Fruit fly (Drosophila melanogaster): ENCODE data around the gene sun.

Gene sun

dm6 chrX:15868781-15869180 is 19.7 kb upstream of the sun start:
- no peak for TF ChIP-seq dsf (GFP tag; optimal IDR thresholded peaks at IDR 0.05; ENCODE audit: borderline replicate concordance)
- TF ChIP-seq HLH106 (tag; optimal IDR thresholded peaks at IDR 0.05) = no peak
- TF ChIP-seq OdsH (GFP tag; optimal IDR thresholded peaks at IDR 0.05) = no peak
- TF ChIP-seq Hr78 (GFP tag; optimal IDR thresholded peaks at IDR 0.05) = no peak
- no peak for TF ChIP-seq rgr (GFP tag; optimal IDR thresholded peaks at IDR 0.05)
- TF ChIP-seq Mio (GFP tag; optimal IDR thresholded peaks at IDR 0.05) = no peak
- TF ChIP-seq Vsx2 (GFP tag; optimal IDR thresholded peaks at IDR 0.05; ENCODE audit: partially characterized antibody) = no peak
- TF ChIP-seq Dif (GFP tag; optimal IDR thresholded peaks at IDR 0.05; ENCODE audit: partially characterized antibody) = no peak

dm6 chrX:15867863-15868262 is 18.8 kb upstream of the sun start, which contains the start of gene Gapdh2:
Gapdh2 (plus strand) TSS chrX:15868145.
- TF ChIP-seq usp (GFP tag; optimal IDR thresholded peaks at IDR 0.05) = no peak
- TF ChIP-seq Mio (GFP tag; optimal IDR thresholded peaks at IDR 0.05) = peak; percentile 92
- peak; percentile 99 for TF ChIP-seq Rel (GFP tag; optimal IDR thresholded peaks at IDR 0.05)
- peak; percentile 99 for TF ChIP-seq Rel (tag; optimal IDR thresholded peaks at IDR 0.05)
- peak; percentile 99 for TF ChIP-seq sv (GFP tag; optimal IDR thresholded peaks at IDR 0.05)
- no peak for TF ChIP-seq pan (optimal IDR thresholded peaks at IDR 0.05)
- peak; percentile 99 for TF ChIP-seq CG32264 (GFP tag; optimal IDR thresholded peaks at IDR 0.05)
- no peak for TF ChIP-seq Dif (GFP tag; optimal IDR thresholded peaks at IDR 0.05; ENCODE audit: partially characterized antibody)
- peak; percentile 99 for TF ChIP-seq br (GFP tag; optimal IDR thresholded peaks at IDR 0.05)
- TF ChIP-seq GATAd (GFP tag; optimal IDR thresholded peaks at IDR 0.05) = peak; percentile 95
- peak; percentile 98 to 100 for TF ChIP-seq foxo (GFP tag; optimal IDR thresholded peaks at IDR 0.05)
- TF ChIP-seq OdsH (GFP tag; optimal IDR thresholded peaks at IDR 0.05) = peak; percentile 100
- TF ChIP-seq fru (GFP tag; optimal IDR thresholded peaks at IDR 0.05) = peak; percentile 100
- TF ChIP-seq Hr83 (GFP tag; optimal IDR thresholded peaks at IDR 0.05; ENCODE audit: poor library complexity, severe bottlenecking) = peak; percentile 85
- no peak for TF ChIP-seq dl (GFP tag; optimal IDR thresholded peaks at IDR 0.05; ENCODE audit: insufficient read depth in 1 of 2, partially characterized antibody in 2 of 2)
- TF ChIP-seq tai (GFP tag; optimal IDR thresholded peaks at IDR 0.05) = peak; percentile 98
- no peak for TF ChIP-seq lola (GFP tag; optimal IDR thresholded peaks at IDR 0.05)
- TF ChIP-seq Dfd (GFP tag; optimal IDR thresholded peaks at IDR 0.05) = peak; percentile 97
- peak; percentile 100 for TF ChIP-seq HLH106 (tag; optimal IDR thresholded peaks at IDR 0.05)
- TF ChIP-seq rgr (GFP tag; optimal IDR thresholded peaks at IDR 0.05) = peak; percentile 100
- TF ChIP-seq Sp1 (GFP tag; optimal IDR thresholded peaks at IDR 0.05) = peak; percentile 100
- peak; percentile 99 for TF ChIP-seq psq (GFP tag; optimal IDR thresholded peaks at IDR 0.05)
- peak; percentile 99 for TF ChIP-seq woc (GFP tag; optimal IDR thresholded peaks at IDR 0.05)
- TF ChIP-seq Jra (GFP tag; optimal IDR thresholded peaks at IDR 0.05) = peak; percentile 99
- peak; percentile 100 for TF ChIP-seq CG9705 (GFP tag; optimal IDR thresholded peaks at IDR 0.05)
- no peak for TF ChIP-seq Abd-B (GFP tag; optimal IDR thresholded peaks at IDR 0.05)
- peak; percentile 99 for TF ChIP-seq brk (GFP tag; optimal IDR thresholded peaks at IDR 0.05)
- TF ChIP-seq dsf (GFP tag; optimal IDR thresholded peaks at IDR 0.05; ENCODE audit: borderline replicate concordance) = peak; percentile 98
- TF ChIP-seq Hnf4 (GFP tag; optimal IDR thresholded peaks at IDR 0.05) = peak; percentile 99
- TF ChIP-seq Myc (optimal IDR thresholded peaks at IDR 0.05) = no peak
- peak; percentile 100 for TF ChIP-seq h (GFP tag; optimal IDR thresholded peaks at IDR 0.05)
- peak; percentile 99 for TF ChIP-seq sage (GFP tag; optimal IDR thresholded peaks at IDR 0.05)
- peak; percentile 98 for TF ChIP-seq CrebA (GFP tag; optimal IDR thresholded peaks at IDR 0.05; ENCODE audit: borderline replicate concordance)
- peak; percentile 99 for TF ChIP-seq dmrt93B (GFP tag; optimal IDR thresholded peaks at IDR 0.05)
- no peak for TF ChIP-seq jim (GFP tag; optimal IDR thresholded peaks at IDR 0.05)
- no peak for TF ChIP-seq N (GFP tag; optimal IDR thresholded peaks at IDR 0.05)
- no peak for TF ChIP-seq Vsx2 (GFP tag; optimal IDR thresholded peaks at IDR 0.05; ENCODE audit: partially characterized antibody)
- no peak for TF ChIP-seq Hr78 (GFP tag; optimal IDR thresholded peaks at IDR 0.05)
- peak; percentile 99 for TF ChIP-seq ey (GFP tag; optimal IDR thresholded peaks at IDR 0.05)
